Worm (Caenorhabditis elegans) whole organism, midembryonic: ENCODE data around the gene srx-62.

Experiments used
- T22C8.4 ChIP-seq: fragments of 200-800 bp; sonication (Bioruptor generic); IDR thresholded peaks from 2 replicates; pipeline ENCODE4 v1.3.6; 2022; ENCODE audit warnings: missing genetic modification characterization, missing compliant biosample characterization
- cog-1 ChIP-seq: sonication (generic microtip); optimal IDR thresholded peaks from 2 replicates; lab custom pipeline; 2016; ENCODE audit warnings: missing genetic modification characterization, missing compliant biosample characterization
- flt-1 ChIP-seq: fragments of 200-800 bp; sonication (Bioruptor generic); IDR thresholded peaks from 2 replicates; pipeline ENCODE4 v1.3.6; 2022; ENCODE audit warnings: missing genetic modification characterization, missing compliant biosample characterization
- ref-1 ChIP-seq: fragments of 200-800 bp; sonication (Bioruptor generic); conservative IDR thresholded peaks from 2 replicates; pipeline ENCODE4 v1.3.6; 2022; ENCODE audit warnings: missing genetic modification reagents, missing genetic modification characterization, missing compliant biosample characterization
- tab-1 ChIP-seq: fragments of 200-800 bp; sonication (Bioruptor generic); IDR thresholded peaks from 2 replicates; pipeline ENCODE4 v1.3.6; 2022; ENCODE audit warnings: missing genetic modification characterization, missing compliant biosample characterization
- ztf-29 ChIP-seq: fragments of 200-800 bp; sonication (Bioruptor generic); IDR thresholded peaks from 2 replicates; pipeline ENCODE4 v1.3.6; 2022; ENCODE audit warnings: missing genetic modification reagents, missing genetic modification characterization, missing compliant biosample characterization

DNA sequence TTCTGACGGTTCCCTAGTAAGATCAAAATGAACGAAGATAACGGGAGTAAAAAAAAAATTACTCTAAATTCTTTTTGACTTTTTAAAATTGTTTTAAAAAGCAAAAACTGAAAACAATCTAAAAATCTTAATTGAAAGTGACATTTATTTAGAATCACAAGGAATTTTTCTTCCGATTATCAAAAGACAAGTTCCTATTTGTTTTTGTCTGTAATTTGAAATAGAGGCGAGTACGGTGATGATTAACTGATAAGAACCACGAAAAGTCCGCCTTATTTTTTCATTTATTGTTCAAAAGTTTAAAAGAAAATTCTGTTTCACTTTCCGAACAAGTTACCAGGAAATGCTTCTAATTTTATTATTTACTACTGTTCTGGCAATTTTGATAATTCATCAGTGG, 46.0 kb downstream of the srx-62 start, which contains the start of gene dach-1:
- TF ChIP-seq tab-1 (GFP tag; lab: Robert Waterston, UW), result no peak
- no peak for TF ChIP-seq flt-1 (GFP tag; lab: Robert Waterston, UW)
- no peak for TF ChIP-seq ref-1 (GFP tag; lab: Robert Waterston, UW)
- TF ChIP-seq cog-1 (tag; lab: Kevin White, UChicago), result no peak
- no peak for TF ChIP-seq ztf-29 (GFP tag; lab: Robert Waterston, UW)
- TF ChIP-seq T22C8.4 (GFP tag; lab: Robert Waterston, UW), result no peak
